Worm (Caenorhabditis elegans) whole organism, mixed stage, embryonic: ENCODE measurements around the gene egl-3.

Source experiments
- bed-3 ChIP-seq: fragments of 200-800 bp; sonication (Bioruptor generic); optimal IDR thresholded peaks from 3 replicates; lab custom pipeline; 2018; ENCODE audit warnings: mild to moderate bottlenecking, missing genetic modification characterization, moderate library complexity, missing compliant biosample characterization
- ceh-39 ChIP-seq: fragments of 150-350 bp; optimal IDR thresholded peaks from 2 replicates; lab custom pipeline; 2014; ENCODE audit warnings: missing biosample characterization, missing genetic modification characterization
- ceh-83 ChIP-seq: fragments of 200-800 bp; sonication (Bioruptor generic); optimal IDR thresholded peaks from 2 replicates; lab custom pipeline; 2018; ENCODE audit warnings: mild to moderate bottlenecking, missing genetic modification characterization, missing compliant biosample characterization
- ces-1 ChIP-seq: fragments of 150-350 bp; optimal IDR thresholded peaks from 2 replicates; lab custom pipeline; 2014; ENCODE audit warnings: missing biosample characterization, missing genetic modification reagents, missing genetic modification characterization
- cnd-1 ChIP-seq: fragments of 200-800 bp; sonication (Bioruptor generic); optimal IDR thresholded peaks from 2 replicates; lab custom pipeline; 2018; ENCODE audit warnings: mild to moderate bottlenecking, missing genetic modification characterization, missing compliant biosample characterization
- drap-1 ChIP-seq: fragments of 200-800 bp; sonication (Bioruptor generic); optimal IDR thresholded peaks from 3 replicates; lab custom pipeline; 2018; ENCODE audit warnings: mild to moderate bottlenecking, missing genetic modification characterization, missing compliant biosample characterization
- elt-1 ChIP-seq: sonication (generic microtip); optimal IDR thresholded peaks from 2 replicates; lab custom pipeline; 2017; ENCODE audit warnings: missing genetic modification characterization, mild to moderate bottlenecking, missing compliant biosample characterization, antibody characterized with exemption, moderate library complexity, borderline replicate concordance; ENCODE audit not compliant: insufficient read depth
- elt-3 ChIP-seq: fragments of 150-350 bp; optimal IDR thresholded peaks from 2 replicates; lab custom pipeline; 2014; ENCODE audit warnings: missing biosample characterization, missing genetic modification characterization
- flh-1 ChIP-seq: fragments of 200-800 bp; sonication (Bioruptor generic); optimal IDR thresholded peaks from 2 replicates; lab custom pipeline; 2018; ENCODE audit warnings: mild to moderate bottlenecking, missing genetic modification characterization, moderate library complexity, missing compliant biosample characterization
- hlh-1 ChIP-seq: fragments of 150-350 bp; optimal IDR thresholded peaks from 2 replicates; lab custom pipeline; 2014; ENCODE audit warnings: missing biosample characterization, missing genetic modification reagents, missing genetic modification characterization
- lin-13 ChIP-seq: fragments of 150-350 bp; optimal IDR thresholded peaks from 2 replicates; lab custom pipeline; 2014; ENCODE audit warnings: missing biosample characterization, missing genetic modification characterization
- lsy-2 ChIP-seq: fragments of 150-350 bp; optimal IDR thresholded peaks from 2 replicates; lab custom pipeline; 2014; ENCODE audit warnings: missing biosample characterization, missing genetic modification characterization
- mab-5 ChIP-seq: fragments of 150-350 bp; optimal IDR thresholded peaks from 2 replicates; lab custom pipeline; 2014; ENCODE audit warnings: missing biosample characterization, missing genetic modification characterization
- mep-1 ChIP-seq: fragments of 150-350 bp; optimal IDR thresholded peaks from 2 replicates; lab custom pipeline; 2017; ENCODE audit warnings: missing biosample characterization, missing genetic modification reagents, missing genetic modification characterization, inconsistent platforms
- mls-2 ChIP-seq: sonication (generic microtip); optimal IDR thresholded peaks from 2 replicates; lab custom pipeline; 2016; ENCODE audit warnings: mild to moderate bottlenecking, missing genetic modification characterization, moderate library complexity, missing compliant biosample characterization
- nhr-2 ChIP-seq: fragments of 150-350 bp; optimal IDR thresholded peaks from 2 replicates; lab custom pipeline; 2014; ENCODE audit warnings: missing biosample characterization, missing genetic modification characterization
- nhr-28 ChIP-seq: fragments of 150-350 bp; optimal IDR thresholded peaks from 2 replicates; lab custom pipeline; 2014; ENCODE audit warnings: missing biosample characterization, missing genetic modification characterization
- nhr-76 ChIP-seq: sonication (generic microtip); optimal IDR thresholded peaks from 2 replicates; lab custom pipeline; 2017; ENCODE audit warnings: missing biosample characterization, missing genetic modification characterization
- pha-4 ChIP-seq: fragments of 150-350 bp; optimal IDR thresholded peaks from 2 replicates; lab custom pipeline; 2018; ENCODE audit warnings: missing biosample characterization, missing genetic modification reagents, missing genetic modification characterization
- sem-2 ChIP-seq: fragments of 200-800 bp; sonication (Bioruptor generic); optimal IDR thresholded peaks from 2 replicates; lab custom pipeline; 2018; ENCODE audit warnings: mild to moderate bottlenecking, missing genetic modification characterization, missing compliant biosample characterization
- snpc-4 ChIP-seq: fragments of 150-350 bp; optimal IDR thresholded peaks from 2 replicates; lab custom pipeline; 2014; ENCODE audit warnings: missing biosample characterization, missing genetic modification characterization
- sptf-1 ChIP-seq: sonication (generic microtip); optimal IDR thresholded peaks from 2 replicates; lab custom pipeline; 2017; ENCODE audit warnings: mild to moderate bottlenecking, missing genetic modification characterization, moderate library complexity, missing compliant biosample characterization
- unc-120 ChIP-seq: sonication (generic microtip); optimal IDR thresholded peaks from 2 replicates; lab custom pipeline; 2017; ENCODE audit warnings: missing genetic modification characterization, missing compliant biosample characterization; ENCODE audit not compliant: poor library complexity, severe bottlenecking
- unc-39 ChIP-seq: fragments of 150-350 bp; optimal IDR thresholded peaks from 2 replicates; lab custom pipeline; 2014; ENCODE audit warnings: missing biosample characterization, missing genetic modification characterization
- unc-62 ChIP-seq: fragments of 150-350 bp; optimal IDR thresholded peaks from 2 replicates; lab custom pipeline; 2014; ENCODE audit warnings: missing biosample characterization, missing genetic modification reagents, missing genetic modification characterization
- zip-8 ChIP-seq: fragments of 150-350 bp; optimal IDR thresholded peaks from 2 replicates; lab custom pipeline; 2014; ENCODE audit warnings: missing biosample characterization, missing genetic modification characterization

Gene egl-3

DNA sequence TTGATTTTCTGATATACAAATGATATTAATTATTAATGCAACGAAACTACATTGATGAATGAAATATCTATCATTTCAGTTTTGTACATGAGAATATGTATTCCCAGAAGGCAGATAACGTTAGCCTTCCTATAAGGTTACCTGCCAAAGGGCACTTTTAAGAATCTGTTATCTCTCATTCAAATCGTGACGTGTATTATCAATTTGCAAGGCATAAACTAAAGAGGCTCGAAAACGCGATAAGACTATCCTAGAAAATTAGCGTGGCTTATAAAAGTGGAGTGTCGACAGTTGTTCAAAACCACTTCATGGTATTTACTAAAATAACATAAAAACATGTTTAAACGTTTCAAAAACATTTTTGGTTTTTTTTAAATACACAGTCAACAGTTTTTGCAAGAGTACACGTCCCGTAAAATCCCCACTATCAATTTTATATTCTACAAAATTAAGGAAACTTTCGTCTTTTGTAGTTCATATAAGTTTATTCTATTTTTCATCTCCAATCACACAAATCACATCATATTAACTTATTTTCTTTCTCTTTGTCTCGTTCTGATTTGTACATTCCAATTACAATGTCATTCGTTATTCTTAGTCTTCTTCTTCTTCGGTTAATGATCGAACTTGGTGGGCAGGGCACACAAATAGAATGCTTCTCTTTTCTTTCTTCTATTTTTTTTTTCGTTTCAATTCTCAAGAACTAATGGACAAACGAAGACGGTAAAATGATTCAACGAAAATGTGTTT lies 48.6 kb downstream of the egl-3 start, which contains the start of gene C08B6.10:
Gene C08B6.10 (plus strand): TSS at position 700 of the 750 bp plus-strand sequence.
- TF ChIP-seq mep-1 (tag; lab: Kevin White, UChicago) = no peak
- no peak for TF ChIP-seq unc-39 (tag; lab: Kevin White, UChicago)
- TF ChIP-seq drap-1 (GFP tag; lab: Kevin White, UChicago) = no peak
- TF ChIP-seq flh-1 (GFP tag; lab: Kevin White, UChicago) = no peak
- TF ChIP-seq lin-13 (tag; lab: Kevin White, UChicago) = no peak
- TF ChIP-seq sptf-1 = no peak
- TF ChIP-seq elt-1 = no peak
- no peak for TF ChIP-seq ceh-83 (GFP tag; lab: Kevin White, UChicago)

DNA sequence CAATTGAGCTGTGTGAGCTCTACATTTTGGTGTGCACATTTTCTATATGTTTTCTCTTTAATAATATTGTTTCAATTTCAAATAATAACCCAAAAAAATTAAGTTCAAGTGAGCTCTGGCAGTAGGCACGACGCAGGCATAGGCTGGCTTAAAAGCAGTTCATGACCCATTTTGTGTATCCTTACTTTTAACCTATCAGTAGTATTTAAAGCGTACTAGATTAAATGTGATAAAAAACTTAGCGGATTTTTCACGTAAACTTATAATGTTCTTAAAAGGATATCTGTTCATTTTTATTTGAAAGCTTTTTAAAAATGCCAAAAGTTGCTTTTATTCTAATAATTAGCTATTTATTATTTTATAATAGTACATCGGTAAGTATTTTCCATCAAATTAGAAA lies 50.2 kb downstream of the egl-3 start, which contains the start of gene C08B6.6:
Gene C08B6.6 (plus strand): TSS at position 301 of the 400 bp plus-strand sequence.
- TF ChIP-seq elt-1 = no peak
- TF ChIP-seq hlh-1 (tag; lab: Kevin White, UChicago) = no peak
- no peak for TF ChIP-seq sem-2 (GFP tag; lab: Kevin White, UChicago)
- no peak for TF ChIP-seq mab-5

DNA sequence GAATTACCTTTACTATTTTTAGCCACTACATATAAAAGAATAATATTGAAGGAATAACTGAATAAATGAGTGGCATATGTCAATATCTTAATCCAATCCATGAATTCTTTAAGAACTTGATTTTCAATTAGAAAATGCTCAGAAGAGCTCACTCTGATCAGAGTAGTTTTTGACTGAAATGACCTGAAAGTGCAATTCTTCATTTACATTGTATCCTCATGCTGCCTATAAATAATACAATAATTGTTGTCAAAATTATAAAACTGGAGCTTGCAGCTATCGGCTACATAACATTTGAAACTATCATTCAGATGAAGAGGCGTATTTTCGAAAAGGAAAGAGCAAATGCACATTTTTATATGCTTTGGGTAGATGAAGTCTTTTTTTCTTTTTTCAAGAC lies 50.9 kb downstream of the egl-3 start, which contains the start of gene srxa-19:
Gene srxa-19 (minus strand): TSS at position 101 of the 400 bp plus-strand sequence.
- TF ChIP-seq unc-62 (no peak), mls-2 (tag; lab: Kevin White, UChicago) (no peak), ceh-39 (no peak), nhr-76 (no peak), lsy-2 (tag; lab: Kevin White, UChicago) (no peak), ceh-83 (GFP tag; lab: Kevin White, UChicago) (no peak), unc-120 (tag; lab: Kevin White, UChicago) (no peak), nhr-2 (tag; lab: Kevin White, UChicago) (no peak), elt-3 (tag; lab: Kevin White, UChicago) (no peak), bed-3 (GFP tag; lab: Kevin White, UChicago) (no peak), elt-1 (no peak), drap-1 (GFP tag; lab: Kevin White, UChicago) (no peak), pha-4 (tag; lab: Kevin White, UChicago) (no peak), cnd-1 (tag; lab: Kevin White, UChicago) (no peak), nhr-28 (no peak), zip-8 (tag; lab: Kevin White, UChicago) (no peak), snpc-4 (tag; lab: Kevin White, UChicago) (no peak), flh-1 (GFP tag; lab: Kevin White, UChicago) (no peak)
- TF ChIP-seq, all 35 proteins: peak for 0

DNA sequence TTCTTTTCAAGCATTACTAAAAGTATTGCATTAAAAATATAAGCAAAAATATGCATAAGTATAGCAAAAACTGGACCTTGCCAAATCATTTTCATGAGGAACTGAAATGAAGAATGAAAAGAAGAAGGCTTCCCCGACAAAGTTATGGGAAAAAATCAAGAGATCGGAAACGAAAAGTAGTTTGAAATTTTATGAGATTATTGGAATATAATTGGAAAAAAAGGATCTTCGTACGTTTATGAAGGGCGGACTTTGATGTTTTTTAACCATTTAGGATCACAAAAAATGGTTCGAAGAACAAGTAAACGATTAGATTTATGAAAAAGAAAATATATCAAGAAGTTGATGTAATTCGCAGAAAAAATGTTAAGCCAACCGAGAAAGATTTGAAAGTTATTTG lies 52.7 kb downstream of the egl-3 start, which contains the start of gene srxa-18:
Gene srxa-18 (minus strand): TSS at position 100 of the 400 bp plus-strand sequence.
- no peak for TF ChIP-seq ces-1 (GFP tag; lab: Kevin White, UChicago)
